Worm (Caenorhabditis elegans) whole organism, early embryonic: ENCODE results near the gene F13H8.3.

Experiments
- B0310.2 ChIP-seq: sonication (generic microtip); optimal IDR thresholded peaks from 2 replicates; lab custom pipeline; 2016; ENCODE audit warnings: mild to moderate bottlenecking, missing genetic modification characterization, missing compliant biosample characterization
- F13C5.2 ChIP-seq: sonication (generic microtip); optimal IDR thresholded peaks from 2 replicates; lab custom pipeline; 2017; ENCODE audit warnings: mild to moderate bottlenecking, missing genetic modification characterization, inconsistent platforms, missing compliant biosample characterization
- aly-1 ChIP-seq: sonication (generic microtip); optimal IDR thresholded peaks from 2 replicates; lab custom pipeline; 2016; ENCODE audit warnings: missing genetic modification characterization, missing compliant biosample characterization
- ama-1 ChIP-seq: fragments of 150-350 bp; optimal IDR thresholded peaks from 2 replicates; lab custom pipeline; 2014
- ceh-13 ChIP-seq: fragments of 200-800 bp; sonication (Bioruptor generic); optimal IDR thresholded peaks from 2 replicates; lab custom pipeline; 2018; ENCODE audit warnings: mild to moderate bottlenecking, missing genetic modification characterization, missing compliant biosample characterization
- ceh-36 ChIP-seq: sonication (generic microtip); optimal IDR thresholded peaks from 2 replicates; lab custom pipeline; 2016; ENCODE audit warnings: missing genetic modification characterization, inconsistent platforms, missing compliant biosample characterization
- ets-7 ChIP-seq: sonication (generic microtip); optimal IDR thresholded peaks from 2 replicates; lab custom pipeline; 2016; ENCODE audit warnings: missing genotype, missing genetic modification characterization, missing compliant biosample characterization
- flt-1 ChIP-seq: fragments of 200-800 bp; sonication (Bioruptor generic); IDR thresholded peaks from 2 replicates; pipeline ENCODE4 v1.3.6; 2022; ENCODE audit warnings: missing genetic modification characterization, missing compliant biosample characterization
- hmbx-1 ChIP-seq: sonication (generic microtip); optimal IDR thresholded peaks from 2 replicates; lab custom pipeline; 2016; ENCODE audit warnings: mild to moderate bottlenecking, missing genetic modification characterization, missing compliant biosample characterization
- hmg-4 ChIP-seq: fragments of 200-800 bp; sonication (Bioruptor generic); optimal IDR thresholded peaks from 2 replicates; lab custom pipeline; 2018; ENCODE audit warnings: mild to moderate bottlenecking, missing genetic modification characterization, missing compliant biosample characterization
- hnd-1 ChIP-seq: sonication (generic microtip); optimal IDR thresholded peaks from 2 replicates; lab custom pipeline; 2016; ENCODE audit warnings: missing genetic modification characterization, missing compliant biosample characterization
- pes-1 ChIP-seq: fragments of 200-800 bp; sonication (Bioruptor generic); IDR thresholded peaks from 2 replicates; pipeline ENCODE4 v1.3.6; 2022; ENCODE audit warnings: missing genetic modification reagents, missing genetic modification characterization, missing compliant biosample characterization
- scrt-1 ChIP-seq: fragments of 200-800 bp; sonication (Bioruptor generic); IDR thresholded peaks from 2 replicates; pipeline ENCODE4 v1.3.6; 2022; ENCODE audit warnings: missing genetic modification characterization, missing compliant biosample characterization
- sea-1 ChIP-seq: fragments of 200-800 bp; sonication (Bioruptor generic); conservative IDR thresholded peaks from 2 replicates; pipeline ENCODE4 v1.3.6; 2022; ENCODE audit warnings: missing genetic modification characterization, missing compliant biosample characterization
- tbx-11 ChIP-seq: fragments of 200-800 bp; sonication (Bioruptor generic); IDR thresholded peaks from 2 replicates; pipeline ENCODE4 v1.3.6; 2022; ENCODE audit warnings: missing genetic modification characterization, missing compliant biosample characterization
- tbx-37 ChIP-seq: fragments of 200-800 bp; sonication (Bioruptor generic); conservative IDR thresholded peaks from 2 replicates; pipeline ENCODE4 v1.3.6; 2022; ENCODE audit warnings: missing genetic modification reagents, missing genetic modification characterization, missing compliant biosample characterization
- tra-4 ChIP-seq: sonication (generic microtip); optimal IDR thresholded peaks from 2 replicates; lab custom pipeline; 2017; ENCODE audit warnings: missing genetic modification characterization, missing compliant biosample characterization

The F13H8.3 gene

ce11 chrII:6281903-6282302 lies 18.1 kb downstream of the F13H8.3 start:
- TF ChIP-seq hmg-4 (GFP tag; lab: Kevin White, UChicago) (no peak), scrt-1 (GFP tag; lab: Robert Waterston, UW) (no peak), aly-1 (tag; lab: Kevin White, UChicago) (no peak), tbx-37 (no peak), hmbx-1 (no peak), pes-1 (GFP tag; lab: Robert Waterston, UW) (no peak), ceh-13 (GFP tag; lab: Kevin White, UChicago) (no peak), ceh-36 (no peak), B0310.2 (tag; lab: Kevin White, UChicago) (no peak), ama-1 (lab: Kevin White, UChicago) (no peak), tra-4 (tag; lab: Kevin White, UChicago) (no peak), F13C5.2 (no peak), flt-1 (GFP tag; lab: Robert Waterston, UW) (no peak), ets-7 (no peak), tbx-11 (GFP tag; lab: Robert Waterston, UW) (no peak), hnd-1 (tag; lab: Kevin White, UChicago) (no peak), sea-1 (GFP tag; lab: Robert Waterston, UW) (no peak)

- no peak for TF ChIP-seq ceh-13 (GFP tag; lab: Kevin White, UChicago)
- TF ChIP-seq sea-1 (GFP tag; lab: Robert Waterston, UW): no peak
- no peak for TF ChIP-seq hnd-1 (tag; lab: Kevin White, UChicago)
- no peak for TF ChIP-seq ama-1 (lab: Kevin White, UChicago)
- TF ChIP-seq F13C5.2: no peak
- no peak for TF ChIP-seq hmbx-1
- TF ChIP-seq scrt-1 (GFP tag; lab: Robert Waterston, UW): no peak
- TF ChIP-seq pes-1 (GFP tag; lab: Robert Waterston, UW): no peak
- TF ChIP-seq tra-4 (tag; lab: Kevin White, UChicago): no peak
- no peak for TF ChIP-seq hmg-4 (GFP tag; lab: Kevin White, UChicago)
- TF ChIP-seq ceh-36: no peak
- TF ChIP-seq tbx-37: no peak
- TF ChIP-seq ets-7: no peak
- TF ChIP-seq aly-1 (tag; lab: Kevin White, UChicago): no peak
- TF ChIP-seq flt-1 (GFP tag; lab: Robert Waterston, UW): no peak
- no peak for TF ChIP-seq tbx-11 (GFP tag; lab: Robert Waterston, UW)
Observed at ce11 chrII:6283074-6283473, 19.3 kb downstream of the F13H8.3 start, which contains the start of gene F13H8.1. Gene F13H8.1, plus strand, starts transcription at chrII:6283384.

ce11 chrII:6286865-6287264 lies 23.1 kb downstream of the F13H8.3 start, which contains the start of gene F13H8.6:
Gene F13H8.6, minus strand, starts transcription at chrII:6286965.
- TF ChIP-seq hmg-4 (GFP tag; lab: Kevin White, UChicago) (no peak), scrt-1 (GFP tag; lab: Robert Waterston, UW) (no peak), aly-1 (tag; lab: Kevin White, UChicago) (no peak), tbx-11 (GFP tag; lab: Robert Waterston, UW) (no peak), pes-1 (GFP tag; lab: Robert Waterston, UW) (no peak), sea-1 (GFP tag; lab: Robert Waterston, UW) (no peak), B0310.2 (tag; lab: Kevin White, UChicago) (no peak), ceh-13 (GFP tag; lab: Kevin White, UChicago) (no peak), flt-1 (GFP tag; lab: Robert Waterston, UW) (no peak)

ce11 chrII:6288104-6288503 lies 24.3 kb downstream of the F13H8.3 start:
- TF ChIP-seq B0310.2 (tag; lab: Kevin White, UChicago) (no peak), ceh-13 (GFP tag; lab: Kevin White, UChicago) (no peak), ets-7 (no peak), tbx-11 (GFP tag; lab: Robert Waterston, UW) (no peak), flt-1 (GFP tag; lab: Robert Waterston, UW) (no peak), scrt-1 (GFP tag; lab: Robert Waterston, UW) (no peak), F13C5.2 (no peak), pes-1 (GFP tag; lab: Robert Waterston, UW) (no peak), hmg-4 (GFP tag; lab: Kevin White, UChicago) (no peak), ama-1 (lab: Kevin White, UChicago) (no peak), hnd-1 (tag; lab: Kevin White, UChicago) (no peak), hmbx-1 (no peak), ceh-36 (no peak), sea-1 (GFP tag; lab: Robert Waterston, UW) (no peak)

- no peak for TF ChIP-seq aly-1 (tag; lab: Kevin White, UChicago)
- no peak for TF ChIP-seq hmbx-1
- no peak for TF ChIP-seq pes-1 (GFP tag; lab: Robert Waterston, UW)
- no peak for TF ChIP-seq hmg-4 (GFP tag; lab: Kevin White, UChicago)
- TF ChIP-seq ceh-36: no peak
- no peak for TF ChIP-seq ets-7
- TF ChIP-seq sea-1 (GFP tag; lab: Robert Waterston, UW): no peak
- TF ChIP-seq tra-4 (tag; lab: Kevin White, UChicago): no peak
- TF ChIP-seq ama-1 (lab: Kevin White, UChicago): no peak
Observed at ce11 chrII:6290047-6290582, 26.3 kb downstream of the F13H8.3 start, which contains the start of gene upb-1. Gene upb-1, minus strand, starts transcription at chrII:6290097.

- TF ChIP-seq pes-1 (GFP tag; lab: Robert Waterston, UW) (no peak), tbx-11 (GFP tag; lab: Robert Waterston, UW) (no peak), hnd-1 (tag; lab: Kevin White, UChicago) (no peak), tbx-37 (no peak), tra-4 (tag; lab: Kevin White, UChicago) (no peak), ets-7 (no peak), hmg-4 (GFP tag; lab: Kevin White, UChicago) (no peak), ama-1 (lab: Kevin White, UChicago) (no peak), flt-1 (GFP tag; lab: Robert Waterston, UW) (no peak)
Observed at ce11 chrII:6292527-6292926, 28.7 kb downstream of the F13H8.3 start, which contains the start of gene nyn-3. Gene nyn-3, minus strand, starts transcription at chrII:6292627.

ce11 chrII:6294261-6294660 lies 30.5 kb downstream of the F13H8.3 start, which contains the start of gene mps-1:
Gene mps-1, minus strand, starts transcription at chrII:6294361.
- TF ChIP-seq hnd-1 (tag; lab: Kevin White, UChicago) (no peak), hmg-4 (GFP tag; lab: Kevin White, UChicago) (no peak), pes-1 (GFP tag; lab: Robert Waterston, UW) (no peak), aly-1 (tag; lab: Kevin White, UChicago) (no peak), tbx-37 (no peak), flt-1 (GFP tag; lab: Robert Waterston, UW) (no peak), ceh-36 (no peak), tbx-11 (GFP tag; lab: Robert Waterston, UW) (no peak), ets-7 (no peak), ama-1 (lab: Kevin White, UChicago) (no peak), F13C5.2 (no peak), tra-4 (tag; lab: Kevin White, UChicago) (no peak), scrt-1 (GFP tag; lab: Robert Waterston, UW) (no peak), hmbx-1 (no peak)
